Fruit fly (Drosophila melanogaster) whole organism, wandering third instar larva: ENCODE results near the gene CG17328.

Experiments
- CG32264 ChIP-seq: fragments of 200-800 bp; sonication (Bioruptor generic); optimal IDR thresholded peaks from 2 replicates; lab custom pipeline; 2016; ENCODE audit warnings: missing biosample characterization, missing genetic modification characterization
- CG9705 ChIP-seq: fragments of 200-800 bp; sonication (Bioruptor generic); optimal IDR thresholded peaks from 2 replicates; lab custom pipeline; 2018; ENCODE audit warnings: missing biosample characterization, mild to moderate bottlenecking, missing genetic modification characterization
- CrebA ChIP-seq: fragments of 200-800 bp; sonication (Bioruptor generic); optimal IDR thresholded peaks from 2 replicates; lab custom pipeline; 2016; ENCODE audit warnings: missing biosample characterization, mild to moderate bottlenecking, missing genetic modification characterization, borderline replicate concordance
- Dfd ChIP-seq: fragments of >200 bp; optimal IDR thresholded peaks from 2 replicates; lab custom pipeline; 2017; ENCODE audit warnings: missing biosample characterization, missing genetic modification characterization
- Dif ChIP-seq: fragments of 200-275, 200-300 bp; sonication (Bioruptor generic); optimal IDR thresholded peaks from 2 replicates; lab custom pipeline; 2018; ENCODE audit warnings: missing biosample characterization, missing genetic modification characterization; ENCODE audit not compliant: partially characterized antibody
- GATAd ChIP-seq: sonication (Bioruptor generic); optimal IDR thresholded peaks from 2 replicates; lab custom pipeline; 2016; ENCODE audit warnings: missing biosample characterization, missing genetic modification characterization
- HLH106 ChIP-seq: fragments of 200-800 bp; optimal IDR thresholded peaks from 3 replicates; lab custom pipeline; 2019; ENCODE audit warnings: missing biosample characterization, mild to moderate bottlenecking, missing genetic modification characterization, moderate library complexity
- Hnf4 ChIP-seq: fragments of 200-800 bp; sonication (Bioruptor generic); optimal IDR thresholded peaks from 2 replicates; lab custom pipeline; 2016; ENCODE audit warnings: missing biosample characterization, mild to moderate bottlenecking, missing genetic modification characterization
- Hr78 ChIP-seq: fragments of >200 bp; optimal IDR thresholded peaks from 2 replicates; lab custom pipeline; 2017; ENCODE audit warnings: missing biosample characterization, missing genetic modification characterization
- Hr83 ChIP-seq: fragments of 200-300 bp; sonication (Bioruptor generic); optimal IDR thresholded peaks from 2 replicates; lab custom pipeline; 2016; ENCODE audit warnings: missing biosample characterization, mild to moderate bottlenecking, missing genetic modification characterization, moderate library complexity; ENCODE audit not compliant: poor library complexity, severe bottlenecking
- Jra ChIP-seq: sonication (Bioruptor generic); optimal IDR thresholded peaks from 2 replicates; lab custom pipeline; 2016; ENCODE audit warnings: missing biosample characterization, missing genetic modification characterization
- Mio ChIP-seq: sonication (Bioruptor generic); optimal IDR thresholded peaks from 2 replicates; lab custom pipeline; 2016; ENCODE audit warnings: missing biosample characterization, missing genetic modification characterization
- Myc ChIP-seq: fragments of >200 bp; optimal IDR thresholded peaks from 2 replicates; lab custom pipeline; 2017
- N ChIP-seq: fragments of >200 bp; optimal IDR thresholded peaks from 2 replicates; lab custom pipeline; 2018; ENCODE audit warnings: missing biosample characterization, missing external identifiers, missing genetic modification characterization
- OdsH ChIP-seq: fragments of 200-800 bp; sonication (Bioruptor generic); optimal IDR thresholded peaks from 2 replicates; lab custom pipeline; 2016; ENCODE audit warnings: missing biosample characterization, mild to moderate bottlenecking, missing genetic modification characterization
- Rel ChIP-seq, 2 experiments: fragments of 200-800 bp; sonication (Bioruptor generic) in 1 of 2; optimal IDR thresholded peaks; 2 replicates in 1 of 2; 3 replicates in 1 of 2; lab custom pipeline; 2016 to 2019; ENCODE audit warnings: mild to moderate bottlenecking in 2 of 2, missing biosample characterization in 2 of 2, missing genetic modification characterization in 2 of 2, moderate library complexity in 1 of 2
- Sp1 ChIP-seq: fragments of 200-800 bp; sonication (Bioruptor generic); optimal IDR thresholded peaks from 3 replicates; lab custom pipeline; 2019; ENCODE audit warnings: missing biosample characterization, mild to moderate bottlenecking, missing genetic modification characterization, moderate library complexity
- Vsx2 ChIP-seq: fragments of 200-300, 225-300 bp; sonication (Bioruptor generic); optimal IDR thresholded peaks from 2 replicates; lab custom pipeline; 2018; ENCODE audit warnings: missing biosample characterization, missing genetic modification characterization; ENCODE audit not compliant: partially characterized antibody
- br ChIP-seq: fragments of 200-800 bp; sonication (Bioruptor generic); optimal IDR thresholded peaks from 2 replicates; lab custom pipeline; 2016; ENCODE audit warnings: missing biosample characterization, missing genetic modification characterization
- brk ChIP-seq: fragments of 200-800 bp; sonication (Bioruptor generic); optimal IDR thresholded peaks from 2 replicates; lab custom pipeline; 2016; ENCODE audit warnings: missing biosample characterization, mild to moderate bottlenecking, missing genetic modification characterization
- dl ChIP-seq, 2 experiments: fragments of 175-275, 200-275 bp in 1 of 2; fragments of 200-275 bp in 1 of 2; sonication (Bioruptor generic); optimal IDR thresholded peaks; lab custom pipeline; 2018; ENCODE audit warnings: mild to moderate bottlenecking in 2 of 2, missing biosample characterization in 2 of 2, missing genetic modification characterization in 2 of 2, moderate library complexity in 2 of 2; ENCODE audit not compliant: partially characterized antibody in 2 of 2, insufficient read depth in 1 of 2
- dmrt93B ChIP-seq: fragments of 200-800 bp; sonication (Bioruptor generic); optimal IDR thresholded peaks from 2 replicates; lab custom pipeline; 2018; ENCODE audit warnings: missing biosample characterization, mild to moderate bottlenecking, missing genetic modification characterization
- dsf ChIP-seq: sonication (Bioruptor generic); optimal IDR thresholded peaks from 2 replicates; lab custom pipeline; 2016; ENCODE audit warnings: missing biosample characterization, missing genetic modification characterization, borderline replicate concordance
- ey ChIP-seq: fragments of 200-800 bp; sonication (Bioruptor generic); optimal IDR thresholded peaks from 2 replicates; lab custom pipeline; 2016; ENCODE audit warnings: missing biosample characterization, missing genetic modification characterization
- foxo ChIP-seq, 2 experiments: fragments of 200-800 bp; sonication (Bioruptor generic); optimal IDR thresholded peaks; 2 replicates in 1 of 2; 3 replicates in 1 of 2; lab custom pipeline; 2016 to 2017; ENCODE audit warnings: missing biosample characterization in 2 of 2, missing genetic modification characterization in 2 of 2
- fru ChIP-seq: fragments of 200-800 bp; sonication (Bioruptor generic); optimal IDR thresholded peaks from 3 replicates; lab custom pipeline; 2016; ENCODE audit warnings: missing biosample characterization, mild to moderate bottlenecking, missing genetic modification characterization
- h ChIP-seq: fragments of 200-800 bp; sonication (Bioruptor generic); optimal IDR thresholded peaks from 3 replicates; lab custom pipeline; 2016; ENCODE audit warnings: missing biosample characterization, mild to moderate bottlenecking, missing genetic modification characterization
- jim ChIP-seq: fragments of 175-275, 200-325 bp; sonication (Bioruptor generic); optimal IDR thresholded peaks from 2 replicates; lab custom pipeline; 2016; ENCODE audit warnings: missing biosample characterization, mild to moderate bottlenecking, missing genetic modification characterization
- lola ChIP-seq: fragments of >200 bp; optimal IDR thresholded peaks from 2 replicates; lab custom pipeline; 2017; ENCODE audit warnings: missing biosample characterization, missing genetic modification characterization
- pan ChIP-seq: fragments of >200 bp; optimal IDR thresholded peaks from 2 replicates; lab custom pipeline; 2017
- psq ChIP-seq: fragments of 200-800 bp; sonication (Bioruptor generic); optimal IDR thresholded peaks from 3 replicates; lab custom pipeline; 2017; ENCODE audit warnings: missing biosample characterization, mild to moderate bottlenecking, missing genetic modification characterization, moderate library complexity
- rgr ChIP-seq: fragments of 200-800 bp; sonication (Bioruptor generic); optimal IDR thresholded peaks from 3 replicates; lab custom pipeline; 2016; ENCODE audit warnings: missing biosample characterization, mild to moderate bottlenecking, missing genetic modification characterization
- sage ChIP-seq: fragments of 200-800 bp; sonication (Bioruptor generic); optimal IDR thresholded peaks from 2 replicates; lab custom pipeline; 2016; ENCODE audit warnings: missing biosample characterization, mild to moderate bottlenecking, missing genetic modification characterization
- sv ChIP-seq: fragments of 200-800 bp; sonication (Bioruptor generic); optimal IDR thresholded peaks from 3 replicates; lab custom pipeline; 2016; ENCODE audit warnings: missing biosample characterization, missing genetic modification characterization
- tai ChIP-seq: sonication (Bioruptor generic); optimal IDR thresholded peaks from 2 replicates; lab custom pipeline; 2016; ENCODE audit warnings: missing biosample characterization, missing genetic modification characterization
- usp ChIP-seq: fragments of >200 bp; optimal IDR thresholded peaks from 2 replicates; lab custom pipeline; 2017; ENCODE audit warnings: missing biosample characterization, missing genetic modification characterization
- woc ChIP-seq: sonication (Bioruptor generic); optimal IDR thresholded peaks from 2 replicates; lab custom pipeline; 2016; ENCODE audit warnings: missing biosample characterization, mild to moderate bottlenecking, missing genetic modification characterization

Gene CG17328

dm6 chr2L:16315844-16316243, 16.1 kb downstream of the CG17328 start:
- TF ChIP-seq GATAd (GFP tag; lab: Kevin White, UChicago), result no peak
- TF ChIP-seq Vsx2, result no peak
- no peak for TF ChIP-seq sage
- no peak for TF ChIP-seq dl (GFP tag; optimal IDR thresholded peaks at IDR 0.05; lab: Kevin White, UChicago; ENCODE audit: insufficient read depth in 1 of 2, partially characterized antibody in 2 of 2)
- TF ChIP-seq lola, result no peak
- no peak for TF ChIP-seq tai (GFP tag; lab: Kevin White, UChicago)
- no peak for TF ChIP-seq sv (GFP tag; lab: Kevin White, UChicago)
- TF ChIP-seq h (GFP tag; lab: Kevin White, UChicago), result no peak
- TF ChIP-seq Jra (GFP tag; lab: Kevin White, UChicago), result no peak
- no peak for TF ChIP-seq ey
- TF ChIP-seq dmrt93B (GFP tag; lab: Kevin White, UChicago), result no peak
- no peak for TF ChIP-seq usp
- no peak for TF ChIP-seq dsf (GFP tag; lab: Kevin White, UChicago)

- no peak for TF ChIP-seq Mio (GFP tag; lab: Kevin White, UChicago)
- TF ChIP-seq Rel (GFP tag; optimal IDR thresholded peaks at IDR 0.05; lab: Kevin White, UChicago), result no peak
- TF ChIP-seq Rel (tag; optimal IDR thresholded peaks at IDR 0.05; lab: Kevin White, UChicago), result peak; percentile 27
- TF ChIP-seq N (GFP tag; lab: Kevin White, UChicago), result no peak
- TF ChIP-seq rgr (GFP tag; lab: Kevin White, UChicago), result no peak
Measured at dm6 chr2L:16316410-16316809, 16.7 kb downstream of the CG17328 start.

- TF ChIP-seq foxo (GFP tag; optimal IDR thresholded peaks at IDR 0.05; lab: Kevin White, UChicago) (no peak), pan (lab: Kevin White, UChicago) (no peak), Jra (GFP tag; lab: Kevin White, UChicago) (no peak), Mio (GFP tag; lab: Kevin White, UChicago) (no peak), Hnf4 (no peak), dsf (GFP tag; lab: Kevin White, UChicago) (no peak), jim (GFP tag; lab: Kevin White, UChicago) (no peak), Hr83 (GFP tag; lab: Kevin White, UChicago) (no peak), psq (GFP tag; lab: Kevin White, UChicago) (no peak), Rel (GFP tag; optimal IDR thresholded peaks at IDR 0.05; lab: Kevin White, UChicago) (no peak), Rel (tag; optimal IDR thresholded peaks at IDR 0.05; lab: Kevin White, UChicago) (no peak), usp (no peak), ey (no peak), dmrt93B (GFP tag; lab: Kevin White, UChicago) (no peak), fru (GFP tag; lab: Kevin White, UChicago) (no peak), Dfd (no peak), CG32264 (GFP tag; lab: Kevin White, UChicago) (no peak)
Measured at dm6 chr2L:16317131-16317530, 17.4 kb downstream of the CG17328 start.

dm6 chr2L:16317777-16318610, 18.3 kb downstream of the CG17328 start:
- no peak for TF ChIP-seq foxo (GFP tag; optimal IDR thresholded peaks at IDR 0.05; lab: Kevin White, UChicago)
- TF ChIP-seq Vsx2, result no peak
- TF ChIP-seq psq (GFP tag; lab: Kevin White, UChicago), result peak; percentile 26
- TF ChIP-seq rgr (GFP tag; lab: Kevin White, UChicago), result peak; percentile 63
- no peak for TF ChIP-seq Mio (GFP tag; lab: Kevin White, UChicago)
- TF ChIP-seq Hr83 (GFP tag; lab: Kevin White, UChicago), result peak; percentile 95
- TF ChIP-seq sv (GFP tag; lab: Kevin White, UChicago), result peak; percentile 35
- no peak for TF ChIP-seq usp
- TF ChIP-seq brk (GFP tag; lab: Kevin White, UChicago), result no peak
- peak; percentile 69 for TF ChIP-seq h (GFP tag; lab: Kevin White, UChicago)
- no peak for TF ChIP-seq Hr78
- no peak for TF ChIP-seq sage
- no peak for TF ChIP-seq N (GFP tag; lab: Kevin White, UChicago)
- no peak for TF ChIP-seq Myc (lab: Kevin White, UChicago)
- TF ChIP-seq woc (GFP tag; lab: Kevin White, UChicago), result no peak
- TF ChIP-seq OdsH (GFP tag; lab: Kevin White, UChicago), result peak; percentile 21
- TF ChIP-seq HLH106, result no peak
- peak; percentile 44 for TF ChIP-seq Hnf4
- no peak for TF ChIP-seq pan (lab: Kevin White, UChicago)
- TF ChIP-seq Dfd, result no peak
- TF ChIP-seq Rel (GFP tag; optimal IDR thresholded peaks at IDR 0.05; lab: Kevin White, UChicago), result no peak
- peak; percentile 54 for TF ChIP-seq Rel (tag; optimal IDR thresholded peaks at IDR 0.05; lab: Kevin White, UChicago)
- no peak for TF ChIP-seq CrebA (GFP tag; lab: Kevin White, UChicago)
- no peak for TF ChIP-seq lola
- peak; percentile 89 for TF ChIP-seq jim (GFP tag; lab: Kevin White, UChicago)
- TF ChIP-seq GATAd (GFP tag; lab: Kevin White, UChicago), result no peak
- TF ChIP-seq fru (GFP tag; lab: Kevin White, UChicago), result peak; percentile 30
- no peak for TF ChIP-seq Sp1 (GFP tag; lab: Kevin White, UChicago)
- TF ChIP-seq dsf (GFP tag; lab: Kevin White, UChicago), result no peak
- TF ChIP-seq dmrt93B (GFP tag; lab: Kevin White, UChicago), result no peak
- TF ChIP-seq Dif (GFP tag; lab: Kevin White, UChicago), result no peak
- TF ChIP-seq tai (GFP tag; lab: Kevin White, UChicago), result no peak
- TF ChIP-seq br (GFP tag; lab: Kevin White, UChicago), result peak; percentile 50
- TF ChIP-seq Jra (GFP tag; lab: Kevin White, UChicago), result no peak
- no peak for TF ChIP-seq CG9705 (GFP tag; lab: Kevin White, UChicago)
